Fruit fly (Drosophila melanogaster) whole organism, adult: Measurements from ENCODE around the gene CSN6.
A peak's percentile ranks its signal among the peaks of the same experiment; 100 is the strongest.

ENCODE experiments used
- CG11617 ChIP-seq: fragments of 200-800 bp; sonication (Bioruptor generic); optimal IDR thresholded peaks from 2 replicates; lab custom pipeline; 2017; ENCODE audit warnings: mild to moderate bottlenecking, missing biosample characterization, missing genetic modification reagents, missing genetic modification characterization
- CG12768 ChIP-seq: fragments of 200-800 bp; sonication (Bioruptor generic); optimal IDR thresholded peaks from 2 replicates; lab custom pipeline; 2017; ENCODE audit warnings: missing biosample characterization, missing genetic modification characterization, mild to moderate bottlenecking, moderate library complexity, missing genetic modification reagents
- CG14711 ChIP-seq: fragments of 200-800 bp; sonication (Bioruptor generic); optimal IDR thresholded peaks from 2 replicates; lab custom pipeline; 2018; ENCODE audit warnings: missing biosample characterization, mild to moderate bottlenecking, missing genetic modification characterization, moderate library complexity
- CG1620 ChIP-seq: fragments of 200-800 bp; sonication (Bioruptor generic); optimal IDR thresholded peaks from 2 replicates; lab custom pipeline; 2016; ENCODE audit warnings: missing biosample characterization, missing genetic modification characterization
- CG33017 ChIP-seq: fragments of 200-800 bp; sonication (Bioruptor generic); optimal IDR thresholded peaks from 2 replicates; lab custom pipeline; 2018; ENCODE audit warnings: missing biosample characterization, mild to moderate bottlenecking, missing genetic modification characterization, moderate library complexity
- CG5204 ChIP-seq: fragments of 200-800 bp; sonication (Bioruptor generic); optimal IDR thresholded peaks from 2 replicates; lab custom pipeline; 2016; ENCODE audit warnings: missing biosample characterization, missing genetic modification characterization
- CG7045 ChIP-seq: fragments of 200-800 bp; sonication (Bioruptor generic); optimal IDR thresholded peaks from 2 replicates; lab custom pipeline; 2017; ENCODE audit warnings: missing biosample characterization, mild to moderate bottlenecking, missing genetic modification characterization
- CG7101 ChIP-seq: fragments of 200-800 bp; sonication (Bioruptor generic); optimal IDR thresholded peaks from 2 replicates; lab custom pipeline; 2018; ENCODE audit warnings: missing biosample characterization, mild to moderate bottlenecking, missing genetic modification characterization, moderate library complexity
- Clk ChIP-seq: fragments of 200-800 bp; sonication (Bioruptor generic); optimal IDR thresholded peaks from 2 replicates; lab custom pipeline; 2017; ENCODE audit warnings: missing biosample characterization, missing genetic modification characterization
- Crg-1 ChIP-seq: fragments of 200-800 bp; sonication (Bioruptor generic); optimal IDR thresholded peaks from 2 replicates; lab custom pipeline; 2016; ENCODE audit warnings: missing biosample characterization, missing genetic modification characterization
- Hr96 ChIP-seq: fragments of 200-800 bp; sonication (Bioruptor generic); optimal IDR thresholded peaks from 2 replicates; lab custom pipeline; 2016; ENCODE audit warnings: missing biosample characterization, missing genetic modification characterization
- Mnt ChIP-seq: fragments of 200-800 bp; sonication (Bioruptor generic); optimal IDR thresholded peaks from 2 replicates; lab custom pipeline; 2016; ENCODE audit warnings: missing biosample characterization, mild to moderate bottlenecking, missing genetic modification characterization
- bab1 ChIP-seq: fragments of 200-800 bp; sonication (Bioruptor generic); optimal IDR thresholded peaks from 3 replicates; lab custom pipeline; 2019; ENCODE audit warnings: missing biosample characterization, mild to moderate bottlenecking, missing genetic modification characterization, moderate library complexity
- cic ChIP-seq: fragments of 200-800 bp; sonication (Bioruptor generic); optimal IDR thresholded peaks from 2 replicates; lab custom pipeline; 2017; ENCODE audit warnings: missing biosample characterization, mild to moderate bottlenecking, missing genetic modification characterization, moderate library complexity
- cnc ChIP-seq, 2 experiments: fragments of >200 bp; optimal IDR thresholded peaks; 2 replicates each; lab custom pipeline; 2017
- kay ChIP-seq: fragments of 200-800 bp; sonication (Bioruptor generic); peaks from one replicate; lab custom pipeline; 2016; ENCODE audit warnings: missing biosample characterization, missing genetic modification characterization, borderline replicate concordance
- ovo ChIP-seq: fragments of 200-800 bp; sonication (Bioruptor generic); optimal IDR thresholded peaks from 2 replicates; lab custom pipeline; 2016; ENCODE audit warnings: missing biosample characterization, missing genetic modification characterization
- pad ChIP-seq: fragments of 200-800 bp; sonication (Bioruptor generic); optimal IDR thresholded peaks from 3 replicates; lab custom pipeline; 2017; ENCODE audit warnings: missing biosample characterization, missing genetic modification characterization, mild to moderate bottlenecking, moderate library complexity, missing genetic modification reagents
- tj ChIP-seq: fragments of 200-800 bp; sonication (Bioruptor generic); optimal IDR thresholded peaks from 3 replicates; lab custom pipeline; 2017; ENCODE audit warnings: missing biosample characterization, mild to moderate bottlenecking, missing genetic modification characterization, moderate library complexity
- toe ChIP-seq: fragments of 200-800 bp; sonication (Bioruptor generic); optimal IDR thresholded peaks from 2 replicates; lab custom pipeline; 2016; ENCODE audit warnings: missing biosample characterization, missing genetic modification characterization

Gene CSN6

DNA sequence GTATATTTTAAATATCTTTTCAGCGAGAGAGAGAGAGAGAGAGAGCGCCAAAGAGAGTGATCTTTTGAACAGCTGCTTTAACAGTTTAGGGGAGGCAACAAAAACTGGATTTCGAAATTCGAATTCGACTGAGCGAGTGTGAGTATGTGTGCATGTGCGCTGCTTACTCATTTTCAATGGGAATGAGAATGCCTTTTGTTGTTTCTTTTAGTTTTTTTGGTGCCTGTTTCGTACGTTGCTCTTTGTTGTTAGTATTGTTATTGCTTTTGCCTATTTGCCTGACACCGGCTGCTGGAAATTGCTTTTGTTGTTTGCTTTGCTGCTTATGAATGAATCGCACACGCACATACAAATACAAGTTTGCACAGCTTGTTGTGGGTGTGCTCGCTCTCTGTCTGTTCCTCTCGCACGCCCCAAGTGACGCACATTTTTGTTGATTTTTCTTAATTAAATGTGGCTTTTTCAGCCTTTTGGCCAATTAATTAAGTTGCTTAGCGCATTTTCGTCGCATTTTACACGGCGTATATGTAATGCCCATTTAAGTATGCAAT is 46.3 kb downstream of the CSN6 start:
- TF ChIP-seq CG14711 (tag; lab: Kevin White, UChicago): peak; percentile 3
- no peak for TF ChIP-seq CG1620 (GFP tag; lab: Kevin White, UChicago)
- TF ChIP-seq Crg-1: no peak
- peak; percentile 98 for TF ChIP-seq kay (GFP tag; lab: Kevin White, UChicago)
- no peak for TF ChIP-seq Hr96 (GFP tag; lab: Kevin White, UChicago)
- peak; percentile 51 for TF ChIP-seq CG11617 (GFP tag; lab: Kevin White, UChicago)
- TF ChIP-seq CG5204 (GFP tag; lab: Kevin White, UChicago): no peak
- TF ChIP-seq CG33017: no peak
- peak; percentile 26 for TF ChIP-seq CG7101
- TF ChIP-seq ovo: no peak
- peak; percentile 75 for TF ChIP-seq CG12768
- TF ChIP-seq Mnt (GFP tag; lab: Kevin White, UChicago): peak; percentile 38
- peak; percentile 64 for TF ChIP-seq CG7045 (GFP tag; lab: Kevin White, UChicago)
- peak; percentile 77 for TF ChIP-seq pad (GFP tag; lab: Kevin White, UChicago)
- peak; percentile 48 for TF ChIP-seq tj
- no peak for TF ChIP-seq cnc (optimal IDR thresholded peaks at IDR 0.05; lab: Kevin White, UChicago)
- peak; percentile 98 for TF ChIP-seq cic

dm6 chr3R:22627936-22628513 is 47.5 kb downstream of the CSN6 start:
- TF ChIP-seq cic (no peak), Hr96 (GFP tag; lab: Kevin White, UChicago) (no peak), ovo (no peak), Crg-1 (no peak), tj (no peak), Clk (GFP tag; lab: Kevin White, UChicago) (no peak), CG12768 (no peak), Mnt (GFP tag; lab: Kevin White, UChicago) (no peak), CG7045 (GFP tag; lab: Kevin White, UChicago) (no peak), toe (GFP tag; lab: Kevin White, UChicago) (no peak), CG7101 (no peak), CG14711 (tag; lab: Kevin White, UChicago) (no peak), CG33017 (no peak), kay (GFP tag; lab: Kevin White, UChicago) (no peak), CG11617 (GFP tag; lab: Kevin White, UChicago) (no peak), pad (GFP tag; lab: Kevin White, UChicago) (no peak), CG5204 (GFP tag; lab: Kevin White, UChicago) (no peak)

DNA sequence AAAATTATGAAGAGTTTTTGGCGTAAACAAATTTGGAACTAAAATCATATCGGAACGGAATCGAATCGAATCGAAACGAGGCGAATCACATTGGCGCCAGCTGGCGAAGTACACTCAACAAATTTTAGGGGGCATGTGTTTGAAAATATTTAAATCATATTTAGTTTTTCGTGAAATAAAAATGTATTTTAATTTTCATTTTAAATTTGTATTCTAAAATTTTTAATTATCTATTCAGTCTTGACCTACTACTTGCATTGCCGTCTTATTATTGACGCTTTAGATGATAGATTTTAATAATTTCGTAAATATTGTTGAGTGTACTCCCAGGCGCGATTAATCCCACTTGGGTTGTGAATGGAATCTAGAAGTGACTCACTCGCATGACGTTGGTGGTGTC is 48.6 kb downstream of the CSN6 start:
- TF ChIP-seq CG5204 (GFP tag; lab: Kevin White, UChicago): no peak
- TF ChIP-seq CG1620 (GFP tag; lab: Kevin White, UChicago): no peak
- no peak for TF ChIP-seq Crg-1
- no peak for TF ChIP-seq CG12768
- TF ChIP-seq tj: no peak
- no peak for TF ChIP-seq CG11617 (GFP tag; lab: Kevin White, UChicago)
- no peak for TF ChIP-seq CG7045 (GFP tag; lab: Kevin White, UChicago)
- TF ChIP-seq Hr96 (GFP tag; lab: Kevin White, UChicago): no peak
- no peak for TF ChIP-seq cnc (optimal IDR thresholded peaks at IDR 0.05; lab: Kevin White, UChicago)
- no peak for TF ChIP-seq Mnt (GFP tag; lab: Kevin White, UChicago)
- no peak for TF ChIP-seq bab1 (GFP tag; lab: Kevin White, UChicago)
- no peak for TF ChIP-seq Clk (GFP tag; lab: Kevin White, UChicago)
- TF ChIP-seq CG33017: no peak

DNA sequence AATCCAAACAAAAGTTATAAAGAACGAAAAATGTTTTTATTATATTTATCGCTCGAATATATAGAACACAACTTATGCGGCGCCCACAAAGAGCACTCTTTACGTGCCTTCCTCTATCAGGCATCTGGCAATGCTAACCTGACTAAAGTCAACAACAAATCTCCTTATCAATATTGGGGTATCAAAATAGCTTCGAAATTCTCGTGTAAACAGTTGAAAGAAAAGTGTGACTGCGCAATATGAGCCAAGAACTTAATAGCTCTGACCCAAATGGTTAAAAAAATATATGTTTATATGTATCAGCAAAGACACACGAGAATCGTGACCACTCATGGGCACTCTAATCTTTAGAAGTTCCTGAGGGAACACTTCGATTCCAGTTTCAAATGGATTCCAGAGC is 50.6 kb downstream of the CSN6 start:
- no peak for TF ChIP-seq cnc (optimal IDR thresholded peaks at IDR 0.05; lab: Kevin White, UChicago)
- TF ChIP-seq CG5204 (GFP tag; lab: Kevin White, UChicago): no peak
- TF ChIP-seq CG33017: no peak
- no peak for TF ChIP-seq bab1 (GFP tag; lab: Kevin White, UChicago)
- TF ChIP-seq pad (GFP tag; lab: Kevin White, UChicago): no peak
- TF ChIP-seq Hr96 (GFP tag; lab: Kevin White, UChicago): no peak
- no peak for TF ChIP-seq toe (GFP tag; lab: Kevin White, UChicago)
- TF ChIP-seq cic: no peak
- no peak for TF ChIP-seq ovo
- TF ChIP-seq CG12768: no peak
- no peak for TF ChIP-seq Crg-1
- TF ChIP-seq CG11617 (GFP tag; lab: Kevin White, UChicago): no peak
- TF ChIP-seq CG7101: no peak
- TF ChIP-seq Mnt (GFP tag; lab: Kevin White, UChicago): no peak
- TF ChIP-seq CG14711 (tag; lab: Kevin White, UChicago): no peak
- TF ChIP-seq CG1620 (GFP tag; lab: Kevin White, UChicago): no peak
- no peak for TF ChIP-seq tj
- no peak for TF ChIP-seq CG7045 (GFP tag; lab: Kevin White, UChicago)
- no peak for TF ChIP-seq Clk (GFP tag; lab: Kevin White, UChicago)
